Fruit fly (Drosophila melanogaster) whole organism, embryonic: ENCODE results near the gene Pfas.

ENCODE experiments used
- Ada2b ChIP-seq: fragments of 200-800 bp; sonication (Bioruptor generic); IDR thresholded peaks from 2 replicates; pipeline ENCODE4 v1.3.6; 2022; ENCODE audit warnings: missing biosample characterization, missing genetic modification characterization
- Aef1 ChIP-seq: fragments of 200-800 bp; sonication (Bioruptor generic); IDR thresholded peaks from 3 replicates; pipeline ENCODE4 v1.3.6; 2022; ENCODE audit warnings: missing biosample characterization, missing genetic modification characterization
- BEAF-32 ChIP-seq: fragments of 200-800 bp; sonication (Bioruptor generic); optimal IDR thresholded peaks from 3 replicates; lab custom pipeline; 2017; ENCODE audit warnings: missing biosample characterization, missing genetic modification characterization, mild to moderate bottlenecking, moderate library complexity, missing genetic modification reagents
- BtbVII ChIP-seq: fragments of 200-800 bp; sonication (Bioruptor generic); optimal IDR thresholded peaks from 3 replicates; lab custom pipeline; 2017; ENCODE audit warnings: missing biosample characterization, mild to moderate bottlenecking, missing genetic modification characterization
- CG10321 ChIP-seq: fragments of 200-800 bp; sonication (Bioruptor generic); IDR thresholded peaks from 2 replicates; pipeline ENCODE4 v1.3.6; 2022; ENCODE audit warnings: missing biosample characterization, missing genetic modification characterization
- CG10431 ChIP-seq: fragments of 200-800 bp; sonication (Bioruptor generic); optimal IDR thresholded peaks from 3 replicates; lab custom pipeline; 2018; ENCODE audit warnings: missing biosample characterization, mild to moderate bottlenecking, missing genetic modification characterization
- CG10565 ChIP-seq: fragments of 200-800 bp; sonication (Bioruptor generic); optimal IDR thresholded peaks from 3 replicates; lab custom pipeline; 2016; ENCODE audit warnings: missing biosample characterization, mild to moderate bottlenecking, missing genetic modification characterization
- CG10979 ChIP-seq: fragments of 200-800 bp; sonication (Bioruptor generic); optimal IDR thresholded peaks from 2 replicates; lab custom pipeline; 2018; ENCODE audit warnings: missing biosample characterization, mild to moderate bottlenecking, missing genetic modification characterization, moderate library complexity
- CG12219 ChIP-seq: fragments of 200-800 bp; sonication (Bioruptor generic); optimal IDR thresholded peaks from 3 replicates; lab custom pipeline; 2018; ENCODE audit warnings: missing biosample characterization, mild to moderate bottlenecking, missing genetic modification characterization
- CG12744 ChIP-seq: fragments of 200-800 bp; sonication (Bioruptor generic); optimal IDR thresholded peaks from 2 replicates; lab custom pipeline; 2016; ENCODE audit warnings: missing biosample characterization, missing genetic modification characterization
- CG14441 ChIP-seq: fragments of 200-800 bp; sonication (Bioruptor generic); IDR thresholded peaks from 2 replicates; pipeline ENCODE4 v1.3.6; 2022; ENCODE audit warnings: missing biosample characterization, missing genetic modification characterization
- CG15073 ChIP-seq: fragments of 200-800 bp; sonication (Bioruptor generic); optimal IDR thresholded peaks from 2 replicates; lab custom pipeline; 2016; ENCODE audit warnings: missing biosample characterization, missing genetic modification characterization
- CG17385 ChIP-seq: fragments of 200-800 bp; sonication (Bioruptor generic); optimal IDR thresholded peaks from 3 replicates; lab custom pipeline; 2018; ENCODE audit warnings: missing biosample characterization, mild to moderate bottlenecking, missing genetic modification characterization
- CG2678 ChIP-seq: fragments of 200-800 bp; sonication (Bioruptor generic); optimal IDR thresholded peaks from 3 replicates; lab custom pipeline; 2019; ENCODE audit warnings: missing biosample characterization, mild to moderate bottlenecking, missing genetic modification characterization, moderate library complexity
- CG33213 ChIP-seq: fragments of 200-800 bp; sonication (Bioruptor generic); optimal IDR thresholded peaks from 3 replicates; lab custom pipeline; 2016; ENCODE audit warnings: missing biosample characterization, missing genetic modification characterization
- CG4282 ChIP-seq: fragments of 200-800 bp; sonication (Bioruptor generic); optimal IDR thresholded peaks from 2 replicates; lab custom pipeline; 2016; ENCODE audit warnings: missing biosample characterization, missing genetic modification characterization
- CG6689 ChIP-seq: fragments of 200-800 bp; sonication (Bioruptor generic); IDR thresholded peaks from 2 replicates; pipeline ENCODE4 v1.3.6; 2022; ENCODE audit warnings: missing biosample characterization, missing genetic modification characterization
- CG7839 ChIP-seq: fragments of 200-800 bp; sonication (Bioruptor generic); optimal IDR thresholded peaks from 3 replicates; lab custom pipeline; 2018; ENCODE audit warnings: missing biosample characterization, mild to moderate bottlenecking, missing genetic modification characterization, moderate library complexity
- CG8944 ChIP-seq: fragments of 200-800 bp; sonication (Bioruptor generic); optimal IDR thresholded peaks from 3 replicates; lab custom pipeline; 2016; ENCODE audit warnings: missing biosample characterization, missing genetic modification characterization
- CG9932 ChIP-seq: fragments of 200-800 bp; sonication (Bioruptor generic); IDR thresholded peaks from 2 replicates; pipeline ENCODE4 v1.3.6; 2022; ENCODE audit warnings: missing biosample characterization, missing genetic modification characterization
- CoRest ChIP-seq: fragments of 200-800 bp; sonication (Bioruptor generic); optimal IDR thresholded peaks from 3 replicates; lab custom pipeline; 2018; ENCODE audit warnings: missing biosample characterization, mild to moderate bottlenecking, missing genetic modification characterization, moderate library complexity
- CrebB ChIP-seq: fragments of 200-800 bp; sonication (Bioruptor generic); optimal IDR thresholded peaks from 3 replicates; lab custom pipeline; 2018; ENCODE audit warnings: missing biosample characterization, mild to moderate bottlenecking, missing genetic modification characterization
- D19B ChIP-seq: fragments of 200-800 bp; sonication (Bioruptor generic); optimal IDR thresholded peaks from 2 replicates; lab custom pipeline; 2017; ENCODE audit warnings: missing biosample characterization, mild to moderate bottlenecking, missing genetic modification characterization
- Dip3 ChIP-seq: fragments of 200-800 bp; sonication (Bioruptor generic); optimal IDR thresholded peaks from 3 replicates; lab custom pipeline; 2016; ENCODE audit warnings: missing biosample characterization, missing genetic modification characterization
- E2f2 ChIP-seq: fragments of 200-800 bp; sonication (Bioruptor generic); IDR thresholded peaks from 2 replicates; pipeline ENCODE4 v1.3.6; 2022; ENCODE audit warnings: missing biosample characterization, missing genetic modification characterization
- Fer2 ChIP-seq: fragments of 200-800 bp; sonication (Bioruptor generic); optimal IDR thresholded peaks from 2 replicates; lab custom pipeline; 2018; ENCODE audit warnings: missing biosample characterization, mild to moderate bottlenecking, missing genetic modification characterization, moderate library complexity
- Hr39 ChIP-seq: fragments of >200 bp; optimal IDR thresholded peaks from 2 replicates; lab custom pipeline; 2017
- Hr51 ChIP-seq, 2 experiments: fragments of 200-800 bp; sonication (Bioruptor generic); optimal IDR thresholded peaks; 2 replicates in 1 of 2; 3 replicates in 1 of 2; lab custom pipeline; 2016 to 2018; ENCODE audit warnings: missing biosample characterization in 2 of 2, missing genetic modification characterization in 2 of 2, mild to moderate bottlenecking in 1 of 2, moderate library complexity in 1 of 2
- Med ChIP-seq: fragments of 200-800 bp; sonication (Bioruptor generic); peaks from one replicate; lab custom pipeline; 2016; ENCODE audit warnings: missing biosample characterization, missing genetic modification characterization, mild to moderate bottlenecking, inconsistent platforms, moderate library complexity
- NK7.1 ChIP-seq: fragments of 200-800 bp; sonication (Bioruptor generic); optimal IDR thresholded peaks from 3 replicates; lab custom pipeline; 2016; ENCODE audit warnings: missing biosample characterization, missing genetic modification characterization
- Nf-YA ChIP-seq: fragments of 200-800 bp; sonication (Bioruptor generic); IDR thresholded peaks from 2 replicates; pipeline ENCODE4 v1.3.6; 2022; ENCODE audit warnings: missing biosample characterization, missing genetic modification characterization
- Nf-YB ChIP-seq: fragments of 200-800 bp; sonication (Bioruptor generic); optimal IDR thresholded peaks from 3 replicates; lab custom pipeline; 2019; ENCODE audit warnings: missing biosample characterization, mild to moderate bottlenecking, missing genetic modification characterization, moderate library complexity
- Ravus ChIP-seq: fragments of 200-800 bp; sonication (Bioruptor generic); IDR thresholded peaks from 2 replicates; pipeline ENCODE4 v1.3.6; 2022; ENCODE audit warnings: missing biosample characterization, missing genetic modification characterization
- Trl ChIP-seq, 3 experiments: fragments of >200 bp in 2 of 3; fragments of 200-800 bp in 1 of 3; sonication (Bioruptor generic) in 1 of 3; optimal IDR thresholded peaks; 2 replicates in 1 of 3; 3 replicates in 2 of 3; lab custom pipeline; 2016 to 2017; ENCODE audit warnings: missing biosample characterization in 1 of 3, missing genetic modification characterization in 1 of 3
- Xrp1 ChIP-seq: fragments of 200-800 bp; sonication (Bioruptor generic); IDR thresholded peaks from 2 replicates; pipeline ENCODE4 v1.3.6; 2022; ENCODE audit warnings: missing biosample characterization, missing genetic modification characterization
- br ChIP-seq: fragments of >200 bp; optimal IDR thresholded peaks from 2 replicates; lab custom pipeline; 2017
- btn ChIP-seq: fragments of 200-800 bp; sonication (Bioruptor generic); optimal IDR thresholded peaks from 2 replicates; lab custom pipeline; 2016; ENCODE audit warnings: missing biosample characterization, missing genetic modification characterization
- dmrt11E ChIP-seq: fragments of 200-800 bp; sonication (Bioruptor generic); optimal IDR thresholded peaks from 3 replicates; lab custom pipeline; 2018; ENCODE audit warnings: missing biosample characterization, mild to moderate bottlenecking, missing genetic modification characterization, moderate library complexity
- gt ChIP-seq: fragments of 200-800 bp; sonication (Bioruptor generic); IDR thresholded peaks from 2 replicates; pipeline ENCODE4 v1.3.6; 2022; ENCODE audit warnings: missing biosample characterization, missing genetic modification characterization
- kah ChIP-seq: fragments of 200-800 bp; sonication (Bioruptor generic); optimal IDR thresholded peaks from 2 replicates; lab custom pipeline; 2018; ENCODE audit warnings: missing biosample characterization, mild to moderate bottlenecking, missing genetic modification characterization
- klu ChIP-seq: fragments of 200-800 bp; sonication (Bioruptor generic); IDR thresholded peaks from 2 replicates; pipeline ENCODE4 v1.3.6; 2022; ENCODE audit warnings: missing biosample characterization, missing genetic modification characterization
- oc ChIP-seq: fragments of 200-800 bp; sonication (Bioruptor generic); optimal IDR thresholded peaks from 2 replicates; lab custom pipeline; 2018; ENCODE audit warnings: missing biosample characterization, mild to moderate bottlenecking, missing genetic modification characterization, moderate library complexity
- onecut ChIP-seq: fragments of 200-800 bp; sonication (Bioruptor generic); IDR thresholded peaks from 2 replicates; pipeline ENCODE4 v1.3.6; 2022; ENCODE audit warnings: missing biosample characterization, missing genetic modification characterization
- pum ChIP-seq: fragments of 200-800 bp; sonication (Bioruptor generic); optimal IDR thresholded peaks from 2 replicates; lab custom pipeline; 2016; ENCODE audit warnings: missing biosample characterization, missing genetic modification characterization
- rib ChIP-seq: fragments of 200-800 bp; sonication (Bioruptor generic); IDR thresholded peaks from 2 replicates; pipeline ENCODE4 v1.3.6; 2022; ENCODE audit warnings: missing biosample characterization, missing genetic modification characterization
- sc ChIP-seq, 3 experiments: fragments of >200 bp in 2 of 3; fragments of 200-800 bp in 1 of 3; sonication (Bioruptor generic) in 1 of 3; optimal IDR thresholded peaks; 2 replicates in 2 of 3; 3 replicates in 1 of 3; lab custom pipeline; 2017; ENCODE audit warnings: mild to moderate bottlenecking in 1 of 3, missing biosample characterization in 1 of 3, missing genetic modification characterization in 1 of 3, missing genetic modification reagents in 1 of 3
- scrt ChIP-seq: fragments of 200-800 bp; sonication (Bioruptor generic); optimal IDR thresholded peaks from 2 replicates; lab custom pipeline; 2018; ENCODE audit warnings: missing biosample characterization, mild to moderate bottlenecking, missing genetic modification characterization, moderate library complexity
- sqz ChIP-seq: fragments of 200-800 bp; sonication (Bioruptor generic); optimal IDR thresholded peaks from 3 replicates; lab custom pipeline; 2018; ENCODE audit warnings: missing biosample characterization, mild to moderate bottlenecking, missing genetic modification characterization
- tll ChIP-seq, 2 experiments: fragments of 200-800 bp in 1 of 2; fragments of >200 bp in 1 of 2; sonication (Bioruptor generic) in 1 of 2; optimal IDR thresholded peaks; 2 replicates each; lab custom pipeline; 2017 to 2019; ENCODE audit warnings: missing biosample characterization in 2 of 2, missing genetic modification characterization in 2 of 2, mild to moderate bottlenecking in 1 of 2, moderate library complexity in 1 of 2
- unc-4 ChIP-seq: fragments of 200-800 bp; sonication (Bioruptor generic); IDR thresholded peaks from 2 replicates; pipeline ENCODE4 v1.3.6; 2022; ENCODE audit warnings: missing biosample characterization, missing genetic modification characterization; ENCODE audit not compliant: partially characterized antibody

Pfas gene

dm6 chr2L:5997609-5998229, 48.1 kb downstream of the Pfas start (continued):
- TF ChIP-seq BEAF-32 (GFP tag; lab: Kevin White, UChicago) (no peak), Hr39 (lab: Kevin White, UChicago) (no peak), CG6689 (peak; percentile 27), CG12744 (GFP tag; lab: Kevin White, UChicago) (no peak), rib (GFP tag; lab: Robert Waterston, UW) (no peak), Ada2b (GFP tag; lab: Robert Waterston, UW) (no peak), kah (GFP tag; lab: Kevin White, UChicago) (peak; percentile 90), oc (tag; lab: Kevin White, UChicago) (peak; percentile 18), klu (GFP tag; lab: Robert Waterston, UW) (no peak), CG10321 (GFP tag; lab: Robert Waterston, UW) (no peak), Trl (optimal IDR thresholded peaks at IDR 0.05; lab: Kevin White, UChicago) (peak; percentile 55 to 75), Trl (GFP tag; optimal IDR thresholded peaks at IDR 0.05; lab: Kevin White, UChicago) (no peak), btn (peak; percentile 15), Ravus (no peak), CG17385 (GFP tag; lab: Kevin White, UChicago) (peak; percentile 64), unc-4 (GFP tag; lab: Robert Waterston, UW) (no peak), dmrt11E (tag; lab: Kevin White, UChicago) (no peak), NK7.1 (GFP tag; lab: Kevin White, UChicago) (no peak), sc (optimal IDR thresholded peaks at IDR 0.05; lab: Kevin White, UChicago) (no peak), sc (GFP tag; optimal IDR thresholded peaks at IDR 0.05; lab: Kevin White, UChicago) (no peak), CrebB (tag; lab: Kevin White, UChicago) (peak; percentile 48), CG8944 (GFP tag; lab: Kevin White, UChicago) (no peak), Fer2 (peak; percentile 50), Hr51 (GFP tag; optimal IDR thresholded peaks at IDR 0.05; lab: Kevin White, UChicago) (no peak), CG2678 (tag; lab: Kevin White, UChicago) (no peak), onecut (GFP tag; lab: Robert Waterston, UW) (peak; percentile 69), sqz (GFP tag; lab: Kevin White, UChicago) (peak; percentile 45), CoRest (peak; percentile 39), scrt (peak; percentile 70), CG7839 (tag; lab: Kevin White, UChicago) (no peak), Aef1 (GFP tag; lab: Robert Waterston, UW) (no peak), D19B (no peak), CG15073 (no peak), CG9932 (GFP tag; lab: Robert Waterston, UW) (no peak), br (lab: Kevin White, UChicago) (no peak), CG14441 (0 out of 2 replicates have a peak, but pooled peaks have one; percentile 8), tll (GFP tag; optimal IDR thresholded peaks at IDR 0.05; lab: Kevin White, UChicago) (no peak), Nf-YB (GFP tag; lab: Kevin White, UChicago) (peak; percentile 39), gt (0 out of 2 replicates have a peak, but pooled peaks have one; percentile 34), CG10565 (GFP tag; lab: Kevin White, UChicago) (no peak), BtbVII (GFP tag; lab: Kevin White, UChicago) (peak; percentile 79), CG10979 (peak; percentile 37), Med (GFP tag; lab: Kevin White, UChicago) (peak; percentile 94), Nf-YA (no peak), CG10431 (GFP tag; lab: Kevin White, UChicago) (peak; percentile 80), CG4282 (no peak), E2f2 (GFP tag; lab: Robert Waterston, UW) (peak; percentile 15; the same call in 1 of the 2 replicates), CG33213 (GFP tag; lab: Kevin White, UChicago) (no peak), Xrp1 (no peak), Dip3 (GFP tag; lab: Kevin White, UChicago) (peak; percentile 14), CG12219 (peak; percentile 73), pum (no peak)
